Worm (Caenorhabditis elegans): Measurements from ENCODE around the gene F11C1.7.

DNA sequence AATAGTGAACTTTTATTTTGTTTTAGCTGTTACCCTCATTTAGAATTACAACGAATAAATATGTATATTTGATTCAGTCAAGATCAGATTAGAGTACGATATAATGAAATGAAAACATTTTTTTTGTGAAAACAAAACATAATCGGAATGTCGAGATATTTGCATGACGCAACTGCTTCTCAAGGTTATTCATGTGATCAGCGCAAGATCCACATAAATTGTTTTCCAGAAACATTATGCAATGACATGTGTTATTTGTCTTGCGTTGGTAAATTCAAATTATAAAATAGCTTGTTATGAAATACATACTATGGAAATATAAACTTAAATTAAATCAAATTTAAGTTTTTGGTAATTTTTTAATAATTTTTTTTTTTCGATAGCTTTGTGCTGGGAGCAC is 10.4 kb downstream of the F11C1.7 start:
- TF ChIP-seq nfyb-1 (GFP tag; IDR thresholded peaks at IDR 0.05) (no peak), ceh-100 (GFP tag; IDR thresholded peaks at IDR 0.05) (no peak), rcor-1 (GFP tag; IDR thresholded peaks at IDR 0.05) (no peak), lag-1 (GFP tag; IDR thresholded peaks at IDR 0.05) (no peak), F37B4.10 (GFP tag; IDR thresholded peaks at IDR 0.05) (no peak), aptf-3 (GFP tag; IDR thresholded peaks at IDR 0.05) (no peak), unc-130 (GFP tag; optimal IDR thresholded peaks at IDR 0.05) (no peak), egrh-3 (GFP tag; IDR thresholded peaks at IDR 0.05) (no peak), hsf-1 (GFP tag; IDR thresholded peaks at IDR 0.05) (no peak), ztf-6 (GFP tag; IDR thresholded peaks at IDR 0.05) (no peak), Y53G8AR.9 (GFP tag; conservative IDR thresholded peaks at IDR 0.05) (no peak)

All from whole organism, young adult.